Worm (Caenorhabditis elegans) whole organism, late embryonic: Measurements from ENCODE around the gene H43I07.4.

Experiments used
- F13H6.1 ChIP-seq: sonication (generic microtip); optimal IDR thresholded peaks from 2 replicates; lab custom pipeline; 2016; ENCODE audit warnings: missing genetic modification characterization, missing compliant biosample characterization
- ama-1 ChIP-seq: fragments of 150-350 bp; optimal IDR thresholded peaks from 2 replicates; lab custom pipeline; 2014
- ceh-34 ChIP-seq: sonication (generic microtip); optimal IDR thresholded peaks from 2 replicates; lab custom pipeline; 2016; ENCODE audit warnings: mild to moderate bottlenecking, missing genetic modification characterization, missing compliant biosample characterization
- elt-4 ChIP-seq: sonication (generic microtip); optimal IDR thresholded peaks from 2 replicates; lab custom pipeline; 2016; ENCODE audit warnings: missing genetic modification characterization, missing compliant biosample characterization
- lim-6 ChIP-seq: sonication (generic microtip); optimal IDR thresholded peaks from 2 replicates; lab custom pipeline; 2016; ENCODE audit warnings: missing genetic modification characterization, missing compliant biosample characterization
- lin-11 ChIP-seq: fragments of 200-800 bp; sonication (Bioruptor generic); optimal IDR thresholded peaks from 2 replicates; lab custom pipeline; 2018; ENCODE audit warnings: mild to moderate bottlenecking, missing genetic modification characterization, missing compliant biosample characterization
- madf-2 ChIP-seq: sonication (generic microtip); optimal IDR thresholded peaks from 2 replicates; lab custom pipeline; 2017; ENCODE audit warnings: missing genetic modification characterization, missing compliant biosample characterization
- nhr-232 ChIP-seq: sonication (generic microtip); optimal IDR thresholded peaks from 2 replicates; lab custom pipeline; 2016; ENCODE audit warnings: missing genetic modification characterization, missing compliant biosample characterization
- pha-4 ChIP-seq: fragments of 150-350 bp; optimal IDR thresholded peaks from 2 replicates; lab custom pipeline; 2018; ENCODE audit warnings: missing biosample characterization, missing genetic modification reagents, missing genetic modification characterization
- rnt-1 ChIP-seq: sonication (generic microtip); optimal IDR thresholded peaks from 2 replicates; lab custom pipeline; 2016; ENCODE audit warnings: missing genetic modification characterization, missing compliant biosample characterization
- unc-86 ChIP-seq: sonication (generic microtip); optimal IDR thresholded peaks from 2 replicates; lab custom pipeline; 2016; ENCODE audit warnings: missing genetic modification characterization, missing compliant biosample characterization

- TF ChIP-seq F13H6.1: no peak
- TF ChIP-seq elt-4 (tag; lab: Kevin White, UChicago): no peak
- TF ChIP-seq unc-86 (tag; lab: Kevin White, UChicago): no peak
- no peak for TF ChIP-seq pha-4 (tag; lab: Kevin White, UChicago)
- no peak for TF ChIP-seq nhr-232 (tag; lab: Kevin White, UChicago)
- TF ChIP-seq madf-2: no peak
- TF ChIP-seq rnt-1 (tag; lab: Kevin White, UChicago): no peak
- TF ChIP-seq ama-1: no peak
- no peak for TF ChIP-seq lin-11 (tag; lab: Kevin White, UChicago)
- TF ChIP-seq ceh-34: no peak
- TF ChIP-seq lim-6: no peak
Measured at ce11 chrV:4186453-4187143, 29.4 kb upstream of the H43I07.4 start.
